Worm (Caenorhabditis elegans): ENCODE measurements around the gene vps-18.

- TF ChIP-seq ama-1 (optimal IDR thresholded peaks at IDR 0.05) (no peak), ama-1 (GFP tag; optimal IDR thresholded peaks at IDR 0.05) (no peak), Y53G8AR.9 (GFP tag; conservative IDR thresholded peaks at IDR 0.05) (no peak), unc-62 (GFP tag; optimal IDR thresholded peaks at IDR 0.05) (no peak), rec-8 (tag; optimal IDR thresholded peaks at IDR 0.05) (no peak), Y95B8A.8 (GFP tag; IDR thresholded peaks at IDR 0.05) (no peak)
These were observed 55.4 kb downstream of the vps-18 start for ce11 chrII:4516291-4516690.

All from whole organism, young adult.